Fruit fly (Drosophila melanogaster): ENCODE results near the gene CG34174.

The CG34174 gene

DNA sequence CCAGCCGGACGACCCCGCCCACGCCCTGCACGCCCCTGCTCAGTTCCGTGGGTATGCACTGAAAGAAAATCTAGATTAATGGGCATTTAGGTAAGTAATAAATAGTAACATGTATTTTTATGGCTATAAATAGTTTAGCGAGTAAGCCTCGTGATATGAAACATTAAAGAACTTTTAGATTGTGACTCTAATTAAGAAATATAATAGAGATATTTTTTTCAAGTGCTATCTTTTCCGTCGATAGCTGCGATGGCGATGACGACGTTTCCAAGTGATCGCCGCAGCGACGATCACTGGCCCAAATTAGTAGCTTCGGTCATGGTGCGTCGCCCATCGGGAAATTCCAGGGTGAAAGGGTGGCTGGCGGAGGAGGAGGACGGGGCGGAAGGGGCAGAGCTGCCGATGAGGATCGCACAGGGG is 33.9 kb upstream of the CG34174 start (continued):
- TF ChIP-seq Blimp-1 (GFP tag; optimal IDR thresholded peaks at IDR 0.05) (peak; percentile 94), CG1832 (GFP tag; optimal IDR thresholded peaks at IDR 0.05) (no peak), Sin3A (optimal IDR thresholded peaks at IDR 0.05) (no peak), pita (GFP tag; optimal IDR thresholded peaks at IDR 0.05) (no peak), Dip3 (GFP tag; optimal IDR thresholded peaks at IDR 0.05) (peak; percentile 66), CG4820 (GFP tag; optimal IDR thresholded peaks at IDR 0.05) (peak; percentile 89), CG6791 (GFP tag; IDR thresholded peaks at IDR 0.05; ENCODE audit: partially characterized antibody) (no peak), Nf-YC (tag; optimal IDR thresholded peaks at IDR 0.05) (peak; percentile 64), Awh (GFP tag; IDR thresholded peaks at IDR 0.05) (peak; percentile 88), CG13775 (GFP tag; optimal IDR thresholded peaks at IDR 0.05) (peak; percentile 77), TFAM (GFP tag; optimal IDR thresholded peaks at IDR 0.05) (peak; percentile 75), CG4424 (GFP tag; optimal IDR thresholded peaks at IDR 0.05) (peak; percentile 88), vfl (GFP tag; optimal IDR thresholded peaks at IDR 0.05) (peak; percentile 63), CG3847 (GFP tag; IDR thresholded peaks at IDR 0.05) (peak; percentile 81), bowl (GFP tag; IDR thresholded peaks at IDR 0.05) (peak; percentile 39; the same call in 1 of the 2 replicates), CG17802 (tag; optimal IDR thresholded peaks at IDR 0.05) (peak; percentile 75), ham (GFP tag; IDR thresholded peaks at IDR 0.05) (peak; percentile 60; the same call in 1 of the 2 replicates), btn (GFP tag; optimal IDR thresholded peaks at IDR 0.05) (peak; percentile 75), B-H1 (GFP tag; IDR thresholded peaks at IDR 0.05) (peak; percentile 85), bigmax (GFP tag; optimal IDR thresholded peaks at IDR 0.05) (no peak), Ssrp (tag; optimal IDR thresholded peaks at IDR 0.05) (peak; percentile 93), Taf1 (GFP tag; IDR thresholded peaks at IDR 0.05) (peak; percentile 44; the same call in 1 of the 2 replicates), nerfin-1 (tag; optimal IDR thresholded peaks at IDR 0.05) (peak; percentile 90), CG12071 (GFP tag; optimal IDR thresholded peaks at IDR 0.05) (peak; percentile 88), odd (GFP tag; optimal IDR thresholded peaks at IDR 0.05) (peak; percentile 77), CrebB (tag; optimal IDR thresholded peaks at IDR 0.05) (peak; percentile 78), sd (tag; optimal IDR thresholded peaks at IDR 0.05) (peak; percentile 54), ro (GFP tag; IDR thresholded peaks at IDR 0.05) (peak; percentile 62; the same call in 1 of the 2 replicates), Trl (optimal IDR thresholded peaks at IDR 0.05) (no peak), Trl (GFP tag; optimal IDR thresholded peaks at IDR 0.05) (peak; percentile 75), CG13123 (GFP tag; optimal IDR thresholded peaks at IDR 0.05) (peak; percentile 75), Tbp (GFP tag; optimal IDR thresholded peaks at IDR 0.05) (no peak), gfzf (GFP tag; optimal IDR thresholded peaks at IDR 0.05) (no peak), Ada2b (GFP tag; IDR thresholded peaks at IDR 0.05) (peak; percentile 91), vnd (GFP tag; IDR thresholded peaks at IDR 0.05; ENCODE audit: partially characterized antibody) (no peak), MTF-1 (GFP tag; optimal IDR thresholded peaks at IDR 0.05; ENCODE audit: borderline replicate concordance) (peak; percentile 84), HLH54F (GFP tag; optimal IDR thresholded peaks at IDR 0.05) (peak; percentile 52), CG2889 (GFP tag; IDR thresholded peaks at IDR 0.05) (peak; percentile 72; the same call in 2 of the 3 replicates), br (optimal IDR thresholded peaks at IDR 0.05) (no peak), CG6175 (GFP tag; IDR thresholded peaks at IDR 0.05) (peak; percentile 52; the same call in 1 of the 3 replicates), dm (GFP tag; optimal IDR thresholded peaks at IDR 0.05) (peak; percentile 58), CG12104 (GFP tag; optimal IDR thresholded peaks at IDR 0.05) (peak; percentile 74), Sox102F (GFP tag; optimal IDR thresholded peaks at IDR 0.05) (peak; percentile 96), CG4328 (GFP tag; optimal IDR thresholded peaks at IDR 0.05) (peak; percentile 55), repo (GFP tag; optimal IDR thresholded peaks at IDR 0.05) (peak; percentile 75), BtbVII (GFP tag; optimal IDR thresholded peaks at IDR 0.05) (peak; percentile 82), pfk (GFP tag; optimal IDR thresholded peaks at IDR 0.05) (no peak), Abd-B (GFP tag; optimal IDR thresholded peaks at IDR 0.05) (peak; percentile 85), Hand (GFP tag; optimal IDR thresholded peaks at IDR 0.05) (peak; percentile 67), sima (GFP tag; optimal IDR thresholded peaks at IDR 0.05) (peak; percentile 23), stwl (tag; optimal IDR thresholded peaks at IDR 0.05) (no peak), Asciz (GFP tag; optimal IDR thresholded peaks at IDR 0.05) (peak; percentile 92)

Data from whole organism, embryonic.